Fruit fly (Drosophila melanogaster) whole organism, adult: ENCODE results near the gene ncd.

Experiments used
- CG12768 ChIP-seq: fragments of 200-800 bp; sonication (Bioruptor generic); optimal IDR thresholded peaks from 2 replicates; lab custom pipeline; 2017; ENCODE audit warnings: missing biosample characterization, missing genetic modification characterization, mild to moderate bottlenecking, moderate library complexity, missing genetic modification reagents
- CG5204 ChIP-seq: fragments of 200-800 bp; sonication (Bioruptor generic); optimal IDR thresholded peaks from 2 replicates; lab custom pipeline; 2016; ENCODE audit warnings: missing biosample characterization, missing genetic modification characterization
- CG7101 ChIP-seq: fragments of 200-800 bp; sonication (Bioruptor generic); optimal IDR thresholded peaks from 2 replicates; lab custom pipeline; 2018; ENCODE audit warnings: missing biosample characterization, mild to moderate bottlenecking, missing genetic modification characterization, moderate library complexity
- Clk ChIP-seq: fragments of 200-800 bp; sonication (Bioruptor generic); optimal IDR thresholded peaks from 2 replicates; lab custom pipeline; 2017; ENCODE audit warnings: missing biosample characterization, missing genetic modification characterization
- cnc ChIP-seq, 2 experiments: fragments of >200 bp; optimal IDR thresholded peaks; 2 replicates each; lab custom pipeline; 2017
- ovo ChIP-seq: fragments of 200-800 bp; sonication (Bioruptor generic); optimal IDR thresholded peaks from 2 replicates; lab custom pipeline; 2016; ENCODE audit warnings: missing biosample characterization, missing genetic modification characterization

DNA sequence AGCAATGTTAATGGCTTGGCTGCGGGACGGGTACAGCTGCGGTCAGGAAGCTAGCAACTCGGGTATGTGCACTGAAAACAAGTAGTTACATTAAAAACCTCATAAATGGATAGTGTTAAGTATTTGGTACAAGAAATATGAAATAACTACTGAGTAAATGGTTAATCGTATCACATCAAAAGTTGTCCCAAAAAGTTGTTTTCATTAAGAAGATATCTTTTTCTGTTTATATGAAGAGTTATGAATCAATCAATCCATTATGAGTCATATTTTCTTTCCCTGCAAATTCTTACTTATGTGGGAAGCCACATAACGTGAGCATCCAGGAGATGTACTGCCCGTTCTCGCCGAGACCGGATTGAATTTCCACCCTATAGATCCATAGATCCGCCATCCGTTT, 31.8 kb upstream of the ncd start:
- TF ChIP-seq Clk (GFP tag; lab: Kevin White, UChicago) = no peak
- no peak for TF ChIP-seq cnc (optimal IDR thresholded peaks at IDR 0.05; lab: Kevin White, UChicago)
- TF ChIP-seq CG12768 (GFP tag; lab: Kevin White, UChicago) = no peak
- no peak for TF ChIP-seq CG7101 (tag; lab: Kevin White, UChicago)
- no peak for TF ChIP-seq CG5204 (GFP tag; lab: Kevin White, UChicago)
- no peak for TF ChIP-seq ovo (GFP tag; lab: Kevin White, UChicago)
